Fruit fly (Drosophila melanogaster): ENCODE measurements around the gene Oatp33Eb.

Oatp33Eb gene

dm6 chr2L:12481758-12482157 lies 33.5 kb downstream of the Oatp33Eb start:
- no peak for TF ChIP-seq CG32121 (GFP tag; IDR thresholded peaks at IDR 0.05)
- no peak for TF ChIP-seq CG13204 (GFP tag; optimal IDR thresholded peaks at IDR 0.05)
- TF ChIP-seq Ets98B (GFP tag; IDR thresholded peaks at IDR 0.05) = no peak
- TF ChIP-seq rn (GFP tag; IDR thresholded peaks at IDR 0.05) = no peak

- TF ChIP-seq gl (tag; optimal IDR thresholded peaks at IDR 0.05) = peak; percentile 57
- no peak for TF ChIP-seq CG12605 (GFP tag; IDR thresholded peaks at IDR 0.05)
- no peak for TF ChIP-seq rn (GFP tag; IDR thresholded peaks at IDR 0.05)
- TF ChIP-seq Snoo (tag; optimal IDR thresholded peaks at IDR 0.05) = no peak
- TF ChIP-seq Pif1B (GFP tag; optimal IDR thresholded peaks at IDR 0.05) = peak; percentile 7
- peak; percentile 3 for TF ChIP-seq D1 (tag; optimal IDR thresholded peaks at IDR 0.05)
- peak; percentile 22; the same call in 1 of the 2 replicates for TF ChIP-seq Ets98B (GFP tag; IDR thresholded peaks at IDR 0.05)
- peak; percentile 46; the same call in 2 of the 3 replicates for TF ChIP-seq CG4496 (GFP tag; IDR thresholded peaks at IDR 0.05)
- no peak for TF ChIP-seq CG14655 (GFP tag; optimal IDR thresholded peaks at IDR 0.05)
Measured at dm6 chr2L:12482723-12483342, 34.5 kb downstream of the Oatp33Eb start.

dm6 chr2L:12483519-12483865 lies 35.2 kb downstream of the Oatp33Eb start:
- TF ChIP-seq CG9948 (tag; optimal IDR thresholded peaks at IDR 0.05) (no peak), CG10348 (GFP tag; IDR thresholded peaks at IDR 0.05) (no peak), CG8159 (tag; optimal IDR thresholded peaks at IDR 0.05) (no peak)

- TF ChIP-seq D1 (tag; optimal IDR thresholded peaks at IDR 0.05) (peak; percentile 79), CG8159 (tag; optimal IDR thresholded peaks at IDR 0.05) (peak; percentile 95), Pif1B (GFP tag; optimal IDR thresholded peaks at IDR 0.05) (peak; percentile 96), CG32121 (GFP tag; IDR thresholded peaks at IDR 0.05) (peak; percentile 96), CG17806 (tag; optimal IDR thresholded peaks at IDR 0.05) (peak; percentile 95), fd96Ca (GFP tag; IDR thresholded peaks at IDR 0.05) (peak; percentile 95), CG34367 (tag; optimal IDR thresholded peaks at IDR 0.05) (peak; percentile 94), Snoo (tag; optimal IDR thresholded peaks at IDR 0.05) (peak; percentile 93), gl (tag; optimal IDR thresholded peaks at IDR 0.05) (peak; percentile 92), CG8301 (tag; optimal IDR thresholded peaks at IDR 0.05) (peak; percentile 96), Ets98B (GFP tag; IDR thresholded peaks at IDR 0.05) (peak; percentile 95), CG4496 (GFP tag; IDR thresholded peaks at IDR 0.05) (peak; percentile 96), CG15710 (tag; optimal IDR thresholded peaks at IDR 0.05) (peak; percentile 97), CG12605 (GFP tag; IDR thresholded peaks at IDR 0.05) (peak; percentile 89), CG13204 (GFP tag; optimal IDR thresholded peaks at IDR 0.05) (peak; percentile 86), CG14655 (GFP tag; optimal IDR thresholded peaks at IDR 0.05) (peak; percentile 96), Pif1A (GFP tag; optimal IDR thresholded peaks at IDR 0.05) (peak; percentile 96), CG10348 (GFP tag; IDR thresholded peaks at IDR 0.05) (peak; percentile 86), rn (GFP tag; IDR thresholded peaks at IDR 0.05) (peak; percentile 91), CG9948 (tag; optimal IDR thresholded peaks at IDR 0.05) (peak; percentile 95), EcR (GFP tag; optimal IDR thresholded peaks at IDR 0.05) (peak; percentile 70)
Measured at dm6 chr2L:12483866-12484554, 35.7 kb downstream of the Oatp33Eb start.

dm6 chr2L:12485897-12486615 lies 37.8 kb downstream of the Oatp33Eb start:
- TF ChIP-seq CG8159 (tag; optimal IDR thresholded peaks at IDR 0.05) (peak; percentile 21), EcR (GFP tag; optimal IDR thresholded peaks at IDR 0.05) (no peak), CG12605 (GFP tag; IDR thresholded peaks at IDR 0.05) (no peak), Pif1B (GFP tag; optimal IDR thresholded peaks at IDR 0.05) (no peak), CG14655 (GFP tag; optimal IDR thresholded peaks at IDR 0.05) (peak; percentile 10)

- no peak for TF ChIP-seq CG9948 (tag; optimal IDR thresholded peaks at IDR 0.05)
- TF ChIP-seq Ets98B (GFP tag; IDR thresholded peaks at IDR 0.05) = no peak
- TF ChIP-seq CG15710 (tag; optimal IDR thresholded peaks at IDR 0.05) = no peak
- no peak for TF ChIP-seq CG4496 (GFP tag; IDR thresholded peaks at IDR 0.05)
- TF ChIP-seq rn (GFP tag; IDR thresholded peaks at IDR 0.05) = no peak
- TF ChIP-seq CG17806 (tag; optimal IDR thresholded peaks at IDR 0.05) = no peak
- no peak for TF ChIP-seq CG14655 (GFP tag; optimal IDR thresholded peaks at IDR 0.05)
- no peak for TF ChIP-seq CG8301 (tag; optimal IDR thresholded peaks at IDR 0.05)
- no peak for TF ChIP-seq D1 (tag; optimal IDR thresholded peaks at IDR 0.05)
- TF ChIP-seq CG8159 (tag; optimal IDR thresholded peaks at IDR 0.05) = no peak
- no peak for TF ChIP-seq CG34367 (tag; optimal IDR thresholded peaks at IDR 0.05)
- no peak for TF ChIP-seq CG13204 (GFP tag; optimal IDR thresholded peaks at IDR 0.05)
- TF ChIP-seq Pif1A (GFP tag; optimal IDR thresholded peaks at IDR 0.05) = no peak
- no peak for TF ChIP-seq Pif1B (GFP tag; optimal IDR thresholded peaks at IDR 0.05)
- no peak for TF ChIP-seq Snoo (tag; optimal IDR thresholded peaks at IDR 0.05)
- TF ChIP-seq gl (tag; optimal IDR thresholded peaks at IDR 0.05) = no peak
- no peak for TF ChIP-seq EcR (GFP tag; optimal IDR thresholded peaks at IDR 0.05)
- no peak for TF ChIP-seq CG32121 (GFP tag; IDR thresholded peaks at IDR 0.05)
- no peak for TF ChIP-seq CG12605 (GFP tag; IDR thresholded peaks at IDR 0.05)
- TF ChIP-seq fd96Ca (GFP tag; IDR thresholded peaks at IDR 0.05) = no peak
Measured at dm6 chr2L:12487311-12487710, 39.0 kb downstream of the Oatp33Eb start.

Data from whole organism, pupa.